Worm (Caenorhabditis elegans) whole organism, L4 larva: ENCODE results near the gene bus-18.

Experiments used
- Y105C5A.15 ChIP-seq: fragments of 200-800 bp; sonication (Bioruptor generic); IDR thresholded peaks from 2 replicates; pipeline ENCODE4 v1.3.6; 2022; ENCODE audit warnings: missing genetic modification characterization, missing compliant biosample characterization
- ZK546.5 ChIP-seq, 2 experiments: sonication (generic microtip); optimal IDR thresholded peaks; 2 replicates each; lab custom pipeline; 2017; ENCODE audit warnings: missing biosample characterization in 2 of 2, missing genetic modification characterization in 2 of 2
- aha-1 ChIP-seq: fragments of 150-350 bp; peaks from one replicate; lab custom pipeline; 2014; ENCODE audit warnings: missing biosample characterization, missing genetic modification characterization
- aly-2 ChIP-seq: sonication (generic microtip); optimal IDR thresholded peaks from 2 replicates; lab custom pipeline; 2018; ENCODE audit warnings: missing biosample characterization, missing genetic modification characterization
- ces-1 ChIP-seq: fragments of 150-350 bp; sonication (generic microtip); optimal IDR thresholded peaks from 4 replicates; lab custom pipeline; 2014; ENCODE audit warnings: missing biosample characterization, missing genetic modification reagents, missing genetic modification characterization
- lin-29 ChIP-seq: fragments of 200-800 bp; sonication (Bioruptor generic); IDR thresholded peaks from 2 replicates; pipeline ENCODE4 v1.3.6; 2022; ENCODE audit warnings: missing genetic modification reagents, missing genetic modification characterization, missing compliant biosample characterization
- lin-39 ChIP-seq: fragments of 150-350 bp; optimal IDR thresholded peaks from 2 replicates; lab custom pipeline; 2014; ENCODE audit warnings: missing biosample characterization, missing genetic modification reagents, missing genetic modification characterization
- lir-3 ChIP-seq: sonication (generic microtip); optimal IDR thresholded peaks from 2 replicates; lab custom pipeline; 2016; ENCODE audit warnings: mild to moderate bottlenecking, missing genetic modification characterization, missing compliant biosample characterization
- nhr-11 ChIP-seq: fragments of 150-350 bp; optimal IDR thresholded peaks from 2 replicates; lab custom pipeline; 2014; ENCODE audit warnings: missing biosample characterization, missing genetic modification characterization
- nhr-237 ChIP-seq: sonication (generic microtip); optimal IDR thresholded peaks from 2 replicates; lab custom pipeline; 2017; ENCODE audit warnings: missing biosample characterization, missing genetic modification characterization
- nhr-28 ChIP-seq: fragments of 150-350 bp; optimal IDR thresholded peaks from 2 replicates; lab custom pipeline; 2014; ENCODE audit warnings: missing biosample characterization, missing genetic modification characterization
- pqm-1 ChIP-seq: sonication (generic microtip); optimal IDR thresholded peaks from 2 replicates; lab custom pipeline; 2017; ENCODE audit warnings: missing biosample characterization, missing genetic modification characterization
- unc-62 ChIP-seq, 3 experiments: fragments of 150-350 bp in 1 of 3; sonication (generic microtip); optimal IDR thresholded peaks in 2 of 3; peaks in 1 of 3; 1 replicate in 1 of 3; 2 replicates in 2 of 3; lab custom pipeline; 2014 to 2017; ENCODE audit warnings: missing biosample characterization in 3 of 3, missing genetic modification characterization in 3 of 3, missing genetic modification reagents in 3 of 3, missing genotype in 1 of 3

- TF ChIP-seq ZK546.5 (tag; optimal IDR thresholded peaks at IDR 0.05; lab: Kevin White, UChicago) (no peak), lir-3 (tag; lab: Kevin White, UChicago) (no peak), aha-1 (tag; lab: Kevin White, UChicago) (no peak), Y105C5A.15 (GFP tag; lab: Robert Waterston, UW) (no peak), nhr-11 (tag; lab: Kevin White, UChicago) (no peak), unc-62 (GFP tag; optimal IDR thresholded peaks at IDR 0.05 in 1 of 2; lab: Kevin White, UChicago) (no peak), unc-62 (tag; optimal IDR thresholded peaks at IDR 0.05; lab: Kevin White, UChicago) (no peak), nhr-237 (tag; lab: Kevin White, UChicago) (no peak), nhr-28 (tag; lab: Kevin White, UChicago) (no peak), pqm-1 (tag; lab: Kevin White, UChicago) (no peak), lin-39 (tag; lab: Kevin White, UChicago) (no peak), aly-2 (tag; lab: Kevin White, UChicago) (no peak), lin-29 (no peak), ces-1 (no peak)
These were observed 5.8 kb downstream of the bus-18 start for ce11 chrV:11779310-11779709.
